Worm (Caenorhabditis elegans) whole organism, L4 larva: ENCODE results near the gene C18D11.7.
A peak's percentile ranks its signal among the peaks of the same experiment; 100 is the strongest.

Source experiments
- T26A8.4 ChIP-seq: fragments of 200-800 bp; sonication (Bioruptor generic); IDR thresholded peaks from 2 replicates; pipeline ENCODE4 v1.3.6; 2022; ENCODE audit warnings: missing genetic modification characterization, missing compliant biosample characterization
- aly-2 ChIP-seq: sonication (generic microtip); optimal IDR thresholded peaks from 2 replicates; lab custom pipeline; 2018; ENCODE audit warnings: missing biosample characterization, missing genetic modification characterization
- ama-1 ChIP-seq: fragments of 150-350 bp; optimal IDR thresholded peaks from 2 replicates; lab custom pipeline; 2014; ENCODE audit warnings: inconsistent platforms, mixed read lengths
- daf-19 ChIP-seq: fragments of 200-800 bp; sonication (Bioruptor generic); conservative IDR thresholded peaks from 2 replicates; pipeline ENCODE4 v1.3.6; 2022; ENCODE audit warnings: missing genetic modification characterization, missing compliant biosample characterization
- daf-8 ChIP-seq: fragments of 200-800 bp; sonication (Bioruptor generic); IDR thresholded peaks from 2 replicates; pipeline ENCODE4 v1.3.6; 2022; ENCODE audit warnings: missing genetic modification characterization, missing compliant biosample characterization
- gei-8 ChIP-seq: fragments of 200-800 bp; sonication (Bioruptor generic); optimal IDR thresholded peaks from 2 replicates; lab custom pipeline; 2018; ENCODE audit warnings: mild to moderate bottlenecking, missing genetic modification characterization, missing compliant biosample characterization
- lin-15B ChIP-seq: fragments of 150-350 bp; sonication (generic microtip); optimal IDR thresholded peaks from 3 replicates; lab custom pipeline; 2014; ENCODE audit warnings: missing biosample characterization, missing genetic modification characterization
- nhr-11 ChIP-seq: fragments of 150-350 bp; optimal IDR thresholded peaks from 2 replicates; lab custom pipeline; 2014; ENCODE audit warnings: missing biosample characterization, missing genetic modification characterization
- nhr-76 ChIP-seq: fragments of 150-350 bp; optimal IDR thresholded peaks from 2 replicates; lab custom pipeline; 2014; ENCODE audit warnings: missing biosample characterization, missing genetic modification characterization
- nhr-77 ChIP-seq: fragments of 150-350 bp; optimal IDR thresholded peaks from 2 replicates; lab custom pipeline; 2014; ENCODE audit warnings: missing biosample characterization, missing genetic modification characterization
- spr-3 ChIP-seq: fragments of 200-800 bp; sonication (Bioruptor generic); optimal IDR thresholded peaks from 2 replicates; lab custom pipeline; 2018; ENCODE audit warnings: mild to moderate bottlenecking, missing genetic modification characterization, missing compliant biosample characterization
- zfp-2 ChIP-seq: sonication (generic microtip); optimal IDR thresholded peaks from 2 replicates; lab custom pipeline; 2016; ENCODE audit warnings: mild to moderate bottlenecking, missing genetic modification characterization, missing compliant biosample characterization
- ztf-11 ChIP-seq: fragments of 150-350 bp; optimal IDR thresholded peaks from 2 replicates; lab custom pipeline; 2014; ENCODE audit warnings: missing biosample characterization, missing genetic modification characterization

ce11 chrIII:11774508-11775000 lies 32.0 kb downstream of the C18D11.7 start, which contains the start of gene immp-1:
- TF ChIP-seq nhr-11 (no peak), gei-8 (GFP tag; lab: Kevin White, UChicago) (no peak), T26A8.4 (GFP tag; lab: Robert Waterston, UW) (peak; percentile 28; the same call in 1 of the 2 replicates), nhr-76 (no peak), nhr-77 (no peak), zfp-2 (tag; lab: Kevin White, UChicago) (no peak), aly-2 (tag; lab: Kevin White, UChicago) (no peak), ztf-11 (no peak), spr-3 (GFP tag; lab: Kevin White, UChicago) (no peak), daf-19 (no peak), ama-1 (lab: Kevin White, UChicago) (no peak), daf-8 (GFP tag; lab: Robert Waterston, UW) (no peak), lin-15B (no peak)
